Worm (Caenorhabditis elegans) whole organism, L2 larva: Measurements from ENCODE around the gene txt-18.

Experiments used
- C34F6.9 ChIP-seq: fragments of 150-350 bp; optimal IDR thresholded peaks from 2 replicates; lab custom pipeline; 2014; ENCODE audit warnings: missing biosample characterization, missing genetic modification characterization
- Y55F3AM.14 ChIP-seq: fragments of 200-800 bp; sonication (Bioruptor generic); optimal IDR thresholded peaks from 2 replicates; lab custom pipeline; 2018; ENCODE audit warnings: mild to moderate bottlenecking, missing genetic modification characterization, missing compliant biosample characterization
- alr-1 ChIP-seq: fragments of 150-350 bp; optimal IDR thresholded peaks from 2 replicates; lab custom pipeline; 2014; ENCODE audit warnings: missing biosample characterization, missing genetic modification characterization
- elt-1 ChIP-seq: fragments of 150-350 bp; optimal IDR thresholded peaks from 2 replicates; lab custom pipeline; 2014; ENCODE audit warnings: missing biosample characterization, missing genetic modification characterization
- lin-13 ChIP-seq: fragments of 150-350 bp; optimal IDR thresholded peaks from 2 replicates; lab custom pipeline; 2014; ENCODE audit warnings: missing biosample characterization, missing genetic modification reagents, missing genetic modification characterization
- lin-39 ChIP-seq: fragments of 150-350 bp; optimal IDR thresholded peaks from 2 replicates; lab custom pipeline; 2014; ENCODE audit warnings: missing biosample characterization, missing genetic modification reagents, missing genetic modification characterization
- mdl-1 ChIP-seq, 2 experiments: fragments of 150-350 bp in 1 of 2; sonication (generic microtip) in 1 of 2; optimal IDR thresholded peaks; 2 replicates each; lab custom pipeline; 2017; ENCODE audit warnings: missing biosample characterization in 2 of 2, missing genetic modification characterization in 2 of 2
- nhr-11 ChIP-seq: fragments of 150-350 bp; optimal IDR thresholded peaks from 2 replicates; lab custom pipeline; 2014; ENCODE audit warnings: missing biosample characterization, missing genetic modification characterization
- ztf-11 ChIP-seq: sonication (generic microtip); optimal IDR thresholded peaks from 2 replicates; lab custom pipeline; 2017; ENCODE audit warnings: missing biosample characterization, missing genetic modification characterization
- ztf-4 ChIP-seq: fragments of 150-350 bp; optimal IDR thresholded peaks from 2 replicates; lab custom pipeline; 2014; ENCODE audit warnings: missing biosample characterization, missing genetic modification characterization

- TF ChIP-seq elt-1 (tag; lab: Kevin White, UChicago) (no peak), ztf-11 (tag; lab: Kevin White, UChicago) (no peak), lin-13 (GFP tag; lab: Kevin White, UChicago) (no peak), mdl-1 (tag; optimal IDR thresholded peaks at IDR 0.05; lab: Kevin White, UChicago) (no peak), nhr-11 (tag; lab: Kevin White, UChicago) (no peak), ztf-4 (no peak), C34F6.9 (tag; lab: Kevin White, UChicago) (no peak), alr-1 (tag; lab: Kevin White, UChicago) (no peak), lin-39 (tag; lab: Kevin White, UChicago) (no peak), Y55F3AM.14 (no peak)
Observed at ce11 chrII:6341076-6341475, 2.8 kb upstream of the txt-18 start.
